Fruit fly (Drosophila melanogaster): ENCODE data around the gene Krn.

DNA sequence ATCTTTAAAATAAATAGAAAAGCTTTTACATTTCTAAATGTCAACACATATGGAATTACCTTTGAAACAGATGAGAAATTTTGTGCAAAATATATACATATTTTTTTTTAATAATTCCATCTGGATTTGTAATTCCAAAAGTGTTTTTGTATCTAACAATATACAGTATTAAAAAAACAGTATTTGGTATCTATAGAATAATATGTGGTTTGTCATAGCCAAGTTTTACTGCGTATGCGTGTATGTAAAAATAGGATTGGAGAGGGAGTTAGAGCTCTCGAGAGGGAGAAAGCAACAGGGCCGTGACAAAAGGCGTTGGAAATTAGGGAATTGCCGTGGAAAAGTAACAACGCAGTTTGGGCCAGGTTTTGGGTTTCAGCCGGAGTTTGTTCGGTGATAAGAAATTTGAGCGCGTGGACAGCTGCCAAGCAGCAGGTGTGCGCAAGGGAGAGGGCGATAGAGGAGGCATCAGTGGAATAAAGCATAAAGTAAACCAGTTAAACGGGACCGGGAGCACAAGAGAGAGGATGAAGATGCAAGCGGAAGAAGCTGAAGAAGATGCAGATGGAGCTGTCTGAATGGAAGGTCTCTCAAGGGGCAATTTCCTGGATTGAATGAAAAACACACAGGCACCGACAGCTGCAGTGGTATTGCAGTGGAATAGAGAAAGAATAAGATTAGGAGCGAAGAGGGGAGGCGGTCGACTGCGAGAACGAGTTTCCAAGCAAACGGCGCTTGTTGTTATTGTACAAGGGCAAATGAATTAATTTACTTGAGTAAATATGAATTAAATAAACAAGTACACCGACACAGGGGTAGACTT lies 991 bp downstream of the Krn start:
- TF ChIP-seq CG13296 (GFP tag; optimal IDR thresholded peaks at IDR 0.05) = peak; percentile 57
- peak; percentile 33; the same call in 2 of the 3 replicates for TF ChIP-seq tgo (GFP tag; IDR thresholded peaks at IDR 0.05)
- TF ChIP-seq cwo (GFP tag; optimal IDR thresholded peaks at IDR 0.05) = no peak
- peak; percentile 8 for TF ChIP-seq gsb-n (tag; optimal IDR thresholded peaks at IDR 0.05)
- TF ChIP-seq Med (GFP tag) = peak; percentile 74
- no peak for TF ChIP-seq Sin3A (optimal IDR thresholded peaks at IDR 0.05)
- peak; percentile 86 for TF ChIP-seq CG18599 (GFP tag; optimal IDR thresholded peaks at IDR 0.05)
- TF ChIP-seq HHEX (GFP tag; optimal IDR thresholded peaks at IDR 0.05) = peak; percentile 33
- peak; percentile 61; the same call in 1 of the 2 replicates for TF ChIP-seq toy (GFP tag; IDR thresholded peaks at IDR 0.05)
- TF ChIP-seq CG13894 (tag; optimal IDR thresholded peaks at IDR 0.05) = peak; percentile 59
- TF ChIP-seq Hr39 (optimal IDR thresholded peaks at IDR 0.05) = no peak
- no peak for TF ChIP-seq usp (GFP tag; optimal IDR thresholded peaks at IDR 0.05)

All from whole organism, embryonic.